Worm (Caenorhabditis elegans) whole organism, L3 larva: Measurements from ENCODE around the gene ccdc-12.

Source experiments
- R02D3.7 ChIP-seq: fragments of 150-350 bp; optimal IDR thresholded peaks from 2 replicates; lab custom pipeline; 2014; ENCODE audit warnings: missing biosample characterization, missing genetic modification characterization
- ama-1 ChIP-seq: fragments of 150-350 bp; optimal IDR thresholded peaks from 2 replicates; lab custom pipeline; 2018
- ceh-16 ChIP-seq: sonication (generic microtip); optimal IDR thresholded peaks from 2 replicates; lab custom pipeline; 2017; ENCODE audit warnings: missing biosample characterization, missing genetic modification characterization
- ceh-28 ChIP-seq: fragments of 150-350 bp; optimal IDR thresholded peaks from 2 replicates; lab custom pipeline; 2014; ENCODE audit warnings: missing biosample characterization, missing genetic modification reagents, missing genetic modification characterization
- ceh-82 ChIP-seq: fragments of 150-350 bp; optimal IDR thresholded peaks from 2 replicates; lab custom pipeline; 2014; ENCODE audit warnings: missing biosample characterization, missing genetic modification characterization
- ceh-9 ChIP-seq: sonication (generic microtip); optimal IDR thresholded peaks from 2 replicates; lab custom pipeline; 2018; ENCODE audit warnings: missing biosample characterization, missing genetic modification characterization
- daf-12 ChIP-seq: fragments of 150-350 bp; optimal IDR thresholded peaks from 2 replicates; lab custom pipeline; 2014; ENCODE audit warnings: missing biosample characterization, missing genetic modification reagents, missing genetic modification characterization
- elt-1 ChIP-seq: fragments of 150-350 bp; optimal IDR thresholded peaks from 2 replicates; lab custom pipeline; 2014; ENCODE audit warnings: missing biosample characterization, missing genetic modification characterization
- elt-2 ChIP-seq: sonication (generic microtip); optimal IDR thresholded peaks from 2 replicates; lab custom pipeline; 2016; ENCODE audit warnings: missing genetic modification reagents, mild to moderate bottlenecking, missing genetic modification characterization, missing compliant biosample characterization
- elt-3 ChIP-seq, 3 experiments: fragments of 150-350 bp in 1 of 3; sonication (generic microtip) in 2 of 3; optimal IDR thresholded peaks; 2 replicates in 2 of 3; 4 replicates in 1 of 3; lab custom pipeline; 2014 to 2017; ENCODE audit warnings: missing biosample characterization in 3 of 3, missing genetic modification characterization in 3 of 3
- eor-1 ChIP-seq, 2 experiments: fragments of 150-350 bp; optimal IDR thresholded peaks; 2 replicates each; lab custom pipeline; 2014 to 2018; ENCODE audit warnings: missing biosample characterization in 2 of 2, missing genetic modification characterization in 2 of 2
- hmg-11 ChIP-seq: sonication (generic microtip); optimal IDR thresholded peaks from 2 replicates; lab custom pipeline; 2016; ENCODE audit warnings: missing genetic modification characterization, missing compliant biosample characterization
- jun-1 ChIP-seq: fragments of 150-350 bp; optimal IDR thresholded peaks from 2 replicates; lab custom pipeline; 2014; ENCODE audit warnings: missing biosample characterization, missing genetic modification reagents, missing genetic modification characterization
- mdl-1 ChIP-seq: fragments of 150-350 bp; optimal IDR thresholded peaks from 2 replicates; lab custom pipeline; 2014; ENCODE audit warnings: missing biosample characterization, missing genetic modification characterization
- mml-1 ChIP-seq: fragments of 150-350 bp; sonication (generic microtip); optimal IDR thresholded peaks from 3 replicates; lab custom pipeline; 2014; ENCODE audit warnings: missing biosample characterization, missing genetic modification characterization
- nfya-1 ChIP-seq: sonication (generic microtip); optimal IDR thresholded peaks from 2 replicates; lab custom pipeline; 2017; ENCODE audit warnings: missing genetic modification characterization, mild to moderate bottlenecking, missing compliant biosample characterization, antibody characterized with exemption, moderate library complexity; ENCODE audit not compliant: insufficient read depth
- nhr-23 ChIP-seq: fragments of 150-350 bp; optimal IDR thresholded peaks from 2 replicates; lab custom pipeline; 2014; ENCODE audit warnings: missing biosample characterization, missing genetic modification reagents, missing genetic modification characterization
- nhr-237 ChIP-seq: fragments of 150-350 bp; optimal IDR thresholded peaks from 2 replicates; lab custom pipeline; 2014; ENCODE audit warnings: missing biosample characterization, missing genetic modification characterization
- nhr-25 ChIP-seq: sonication (generic microtip); optimal IDR thresholded peaks from 2 replicates; lab custom pipeline; 2017; ENCODE audit warnings: missing biosample characterization, missing genetic modification characterization
- nhr-28 ChIP-seq: fragments of 150-350 bp; optimal IDR thresholded peaks from 2 replicates; lab custom pipeline; 2014; ENCODE audit warnings: missing biosample characterization, missing genetic modification characterization
- nhr-43 ChIP-seq: sonication (generic microtip); optimal IDR thresholded peaks from 2 replicates; lab custom pipeline; 2016; ENCODE audit warnings: mild to moderate bottlenecking, missing genetic modification characterization, missing compliant biosample characterization; ENCODE audit not compliant: poor library complexity, severe bottlenecking
- nhr-67 ChIP-seq: fragments of 150-350 bp; optimal IDR thresholded peaks from 2 replicates; lab custom pipeline; 2014; ENCODE audit warnings: missing biosample characterization, missing genetic modification characterization
- nhr-76 ChIP-seq: fragments of 150-350 bp; sonication (generic microtip); optimal IDR thresholded peaks from 5 replicates; lab custom pipeline; 2014; ENCODE audit warnings: missing biosample characterization, missing genetic modification characterization
- nhr-77 ChIP-seq: fragments of 150-350 bp; optimal IDR thresholded peaks from 2 replicates; lab custom pipeline; 2014; ENCODE audit warnings: missing biosample characterization, missing genetic modification characterization
- pha-4 ChIP-seq: fragments of 150-350 bp; optimal IDR thresholded peaks from 2 replicates; lab custom pipeline; 2014; ENCODE audit warnings: missing biosample characterization, missing genetic modification reagents, missing genetic modification characterization
- pqm-1 ChIP-seq: fragments of 150-350 bp; optimal IDR thresholded peaks from 2 replicates; lab custom pipeline; 2017; ENCODE audit warnings: missing biosample characterization, missing genetic modification characterization, inconsistent platforms
- sea-2 ChIP-seq: fragments of 150-350 bp; sonication (generic microtip); optimal IDR thresholded peaks from 4 replicates; lab custom pipeline; 2014; ENCODE audit warnings: missing biosample characterization, missing genetic modification reagents, missing genetic modification characterization
- tbx-2 ChIP-seq: sonication (generic microtip); optimal IDR thresholded peaks from 2 replicates; lab custom pipeline; 2016; ENCODE audit warnings: mild to moderate bottlenecking, missing genetic modification characterization, missing compliant biosample characterization
- unc-39 ChIP-seq: sonication (generic microtip); optimal IDR thresholded peaks from 4 replicates; lab custom pipeline; 2017; ENCODE audit warnings: missing biosample characterization, missing genetic modification characterization
- unc-62 ChIP-seq: fragments of 150-350 bp; sonication (generic microtip); optimal IDR thresholded peaks from 4 replicates; lab custom pipeline; 2014; ENCODE audit warnings: missing biosample characterization, missing genetic modification reagents, missing genetic modification characterization
- zag-1 ChIP-seq: fragments of 150-350 bp; optimal IDR thresholded peaks from 2 replicates; lab custom pipeline; 2014; ENCODE audit warnings: missing biosample characterization, missing genetic modification characterization
- ztf-11 ChIP-seq: fragments of 150-350 bp; optimal IDR thresholded peaks from 2 replicates; lab custom pipeline; 2014; ENCODE audit warnings: missing biosample characterization, missing genetic modification characterization

The ccdc-12 gene

DNA sequence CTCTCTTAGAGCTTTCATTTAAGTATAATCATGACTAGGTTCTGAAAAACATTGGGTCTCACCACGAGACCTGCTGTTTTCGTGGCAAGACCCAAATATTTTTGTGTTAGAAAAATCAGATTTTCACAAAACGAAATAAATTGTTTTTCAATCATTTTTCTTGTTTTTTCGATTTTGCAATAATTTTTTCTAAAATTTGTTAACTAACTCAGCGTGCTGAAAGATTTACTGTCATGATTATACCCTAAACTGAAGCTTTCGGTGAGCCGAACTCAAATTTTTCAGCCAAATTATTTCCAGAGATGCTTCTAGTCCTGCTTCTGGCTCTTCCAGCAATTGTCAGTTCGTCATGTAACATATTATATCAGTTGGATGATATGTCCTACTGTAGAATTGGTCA lies 13.0 kb downstream of the ccdc-12 start, which contains the start of gene Y69A2AL.2:
Y69A2AL.2 (plus strand) TSS at position 301 of the 400 bp plus-strand sequence.
- TF ChIP-seq tbx-2 (tag; lab: Kevin White, UChicago) (no peak), pqm-1 (tag; lab: Kevin White, UChicago) (no peak), ceh-9 (no peak)

ce11 chrIV:2476386-2476785 lies 18.6 kb downstream of the ccdc-12 start, which contains the start of gene grd-16:
TSS of gene grd-16 (plus strand) at chrIV:2476686.
- TF ChIP-seq nhr-25 (tag; lab: Kevin White, UChicago) (no peak), nfya-1 (tag; lab: Kevin White, UChicago) (no peak), nhr-76 (no peak), elt-2 (tag; lab: Kevin White, UChicago) (no peak), pqm-1 (tag; lab: Kevin White, UChicago) (no peak), sea-2 (GFP tag; lab: Kevin White, UChicago) (no peak), mml-1 (no peak), daf-12 (tag; lab: Kevin White, UChicago) (no peak), ceh-82 (no peak), elt-3 (tag; optimal IDR thresholded peaks at IDR 0.05; lab: Kevin White, UChicago) (no peak), ztf-11 (tag; lab: Kevin White, UChicago) (no peak), nhr-43 (tag; lab: Kevin White, UChicago) (no peak), ceh-9 (no peak), ceh-28 (tag; lab: Kevin White, UChicago) (no peak)

DNA sequence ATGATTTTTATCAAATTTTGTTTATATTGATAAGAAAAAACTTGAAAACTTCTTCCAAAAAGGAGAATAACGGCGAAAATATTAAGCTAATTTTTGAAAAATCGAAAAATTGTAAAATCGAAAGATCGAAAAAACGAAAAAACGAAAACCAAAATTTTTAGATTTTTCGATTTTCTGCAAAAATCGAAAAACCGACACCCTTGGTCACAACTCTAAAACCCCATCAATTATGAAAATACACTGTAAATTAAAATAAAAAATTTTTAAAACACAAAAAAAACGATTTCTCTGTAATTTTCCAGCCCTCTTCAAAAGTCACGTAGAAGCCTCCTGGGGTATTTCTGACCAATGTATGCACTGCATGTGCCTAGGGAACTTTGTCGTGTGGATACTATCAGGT lies 24.9 kb downstream of the ccdc-12 start, which contains the start of gene ilys-1:
ilys-1 (plus strand) TSS at position 301 of the 400 bp plus-strand sequence.
- TF ChIP-seq nhr-28 (no peak), sea-2 (GFP tag; lab: Kevin White, UChicago) (no peak), hmg-11 (tag; lab: Kevin White, UChicago) (no peak), unc-62 (GFP tag; lab: Kevin White, UChicago) (no peak), nhr-237 (tag; lab: Kevin White, UChicago) (no peak), pqm-1 (tag; lab: Kevin White, UChicago) (no peak), ceh-82 (no peak), pha-4 (tag; lab: Kevin White, UChicago) (no peak), elt-3 (tag; optimal IDR thresholded peaks at IDR 0.05; lab: Kevin White, UChicago) (no peak), ceh-28 (tag; lab: Kevin White, UChicago) (no peak), zag-1 (tag; lab: Kevin White, UChicago) (no peak), daf-12 (tag; lab: Kevin White, UChicago) (no peak), tbx-2 (tag; lab: Kevin White, UChicago) (no peak), eor-1 (tag; optimal IDR thresholded peaks at IDR 0.05; lab: Kevin White, UChicago) (no peak), ztf-11 (tag; lab: Kevin White, UChicago) (no peak), ceh-16 (no peak)
- TF ChIP-seq, all 47 proteins: peak for 0

DNA sequence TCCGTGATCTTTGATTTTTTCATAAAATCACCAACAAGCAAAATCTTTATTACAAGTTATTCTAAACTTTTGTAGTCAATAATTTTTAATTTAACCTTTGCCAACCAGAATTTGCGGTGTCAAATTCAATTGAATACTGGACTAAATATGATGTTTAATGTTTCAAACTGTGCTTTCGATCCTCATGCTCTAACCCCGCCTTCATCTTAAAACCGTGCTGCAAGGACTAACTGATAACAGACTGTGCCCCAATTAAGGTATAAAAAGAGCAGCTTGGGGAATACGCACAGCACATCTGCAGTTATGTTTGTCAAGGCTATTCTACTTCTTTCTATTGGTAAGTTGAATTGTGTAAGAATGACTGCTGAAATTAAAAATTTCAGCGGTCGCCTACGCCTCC lies 27.6 kb downstream of the ccdc-12 start, which contains the start of gene ilys-2:
ilys-2 (plus strand) TSS at position 301 of the 400 bp plus-strand sequence.
- no peak for TF ChIP-seq unc-39 (tag; lab: Kevin White, UChicago)
- no peak for TF ChIP-seq ceh-16
- TF ChIP-seq nhr-237 (tag; lab: Kevin White, UChicago) = no peak
- TF ChIP-seq ama-1 (lab: Kevin White, UChicago) = no peak
- no peak for TF ChIP-seq nhr-77 (tag; lab: Kevin White, UChicago)
- no peak for TF ChIP-seq nhr-67
- no peak for TF ChIP-seq elt-3 (tag; optimal IDR thresholded peaks at IDR 0.05; lab: Kevin White, UChicago)
- no peak for TF ChIP-seq unc-62 (GFP tag; lab: Kevin White, UChicago)
- no peak for TF ChIP-seq nhr-23
- no peak for TF ChIP-seq mml-1
- TF ChIP-seq R02D3.7 (tag; lab: Kevin White, UChicago) = no peak
- no peak for TF ChIP-seq mdl-1 (tag; lab: Kevin White, UChicago)
- no peak for TF ChIP-seq eor-1 (tag; optimal IDR thresholded peaks at IDR 0.05; lab: Kevin White, UChicago)
- no peak for TF ChIP-seq sea-2 (GFP tag; lab: Kevin White, UChicago)
- TF ChIP-seq nhr-43 (tag; lab: Kevin White, UChicago) = no peak
- TF ChIP-seq elt-1 (tag; lab: Kevin White, UChicago) = no peak
- no peak for TF ChIP-seq ceh-28 (tag; lab: Kevin White, UChicago)
- no peak for TF ChIP-seq jun-1 (tag; lab: Kevin White, UChicago)
- TF ChIP-seq ztf-11 (tag; lab: Kevin White, UChicago) = no peak
- no peak for TF ChIP-seq hmg-11 (tag; lab: Kevin White, UChicago)

DNA sequence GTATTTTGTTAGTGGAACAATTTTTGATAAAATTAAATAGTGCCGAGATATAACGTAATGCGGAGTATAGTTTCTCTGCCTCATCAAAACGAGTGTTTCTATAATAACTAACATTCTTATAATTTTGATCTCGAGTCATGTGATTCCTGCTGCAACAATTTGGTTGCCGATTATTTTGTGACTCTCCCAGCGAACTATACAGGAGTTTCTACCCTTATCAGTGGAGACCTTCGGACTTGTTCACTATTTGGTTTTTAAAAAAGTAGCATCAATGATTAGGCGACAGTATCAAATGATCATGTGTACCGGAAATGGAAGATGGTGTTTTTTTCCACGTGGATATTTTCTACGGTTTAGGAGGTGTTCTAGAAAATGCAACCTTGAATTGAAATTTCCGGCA lies 28.7 kb downstream of the ccdc-12 start:
- TF ChIP-seq jun-1 (tag; lab: Kevin White, UChicago) (peak; percentile 11), elt-2 (tag; lab: Kevin White, UChicago) (peak; percentile 61), elt-3 (tag; optimal IDR thresholded peaks at IDR 0.05; lab: Kevin White, UChicago) (no peak), pqm-1 (tag; lab: Kevin White, UChicago) (peak; percentile 78), mml-1 (no peak)
